Fruit fly (Drosophila melanogaster) Kc167 (cell line): ENCODE results near the gene Tsp97E.

Experiments
- Myc ChIP-seq: fragments of >200 bp; optimal IDR thresholded peaks from 2 replicates; lab custom pipeline; 2017; ENCODE audit warnings: missing external identifiers
- Sin3A ChIP-seq: fragments of >200 bp; optimal IDR thresholded peaks from 2 replicates; lab custom pipeline; 2018; ENCODE audit warnings: missing external identifiers
- h ChIP-seq: fragments of >200 bp; optimal IDR thresholded peaks from 3 replicates; lab custom pipeline; 2018; ENCODE audit warnings: missing external identifiers
- insv ChIP-seq: fragments of >200 bp; optimal IDR thresholded peaks from 3 replicates; lab custom pipeline; 2018; ENCODE audit warnings: missing external identifiers
- psq ChIP-seq: fragments of >200 bp; optimal IDR thresholded peaks from 2 replicates; lab custom pipeline; 2017; ENCODE audit warnings: missing external identifiers
- ttk ChIP-seq: sonication (Bioruptor generic); optimal IDR thresholded peaks from 2 replicates; lab custom pipeline; 2017; ENCODE audit warnings: missing external identifiers

The Tsp97E gene

DNA sequence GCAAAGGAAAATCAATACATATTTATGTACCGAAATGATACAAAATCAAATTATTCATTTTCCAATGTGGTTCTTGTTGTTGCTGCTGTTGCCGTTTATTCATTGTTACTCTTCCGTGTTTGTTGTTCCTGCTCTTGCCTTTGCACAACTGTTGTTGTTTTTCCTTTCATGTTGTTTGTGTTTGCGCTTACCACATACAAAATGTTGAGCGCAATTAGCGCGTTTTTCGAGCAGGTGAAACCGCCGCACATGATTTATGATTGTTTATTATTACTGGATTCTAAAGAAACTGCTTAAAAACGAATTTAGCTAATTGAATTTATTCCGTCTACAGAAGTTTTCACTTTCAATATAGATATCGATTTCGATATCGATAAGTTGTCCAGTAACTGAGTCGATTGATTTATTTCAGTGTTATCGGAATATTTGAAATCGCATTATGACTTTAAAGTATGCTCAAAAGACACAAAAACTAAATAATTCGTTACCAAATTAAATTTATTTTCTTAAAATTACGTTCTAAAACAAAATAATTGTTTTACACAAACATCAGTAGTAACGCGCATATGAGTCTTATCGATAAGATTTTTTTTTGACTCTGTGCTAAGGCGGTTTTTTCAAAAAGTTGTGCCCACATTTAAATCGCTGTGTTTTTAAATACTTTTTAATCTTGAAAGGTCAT, at the start of gene Tsp97E:
Tsp97E (minus strand) TSS at position 366 of the 682 bp plus-strand sequence.
- TF ChIP-seq h (lab: Kevin White, UChicago): no peak
- TF ChIP-seq Myc (lab: Kevin White, UChicago): no peak
- no peak for TF ChIP-seq Sin3A (lab: Kevin White, UChicago)
- TF ChIP-seq psq: no peak
- no peak for TF ChIP-seq insv (lab: Kevin White, UChicago)
- TF ChIP-seq ttk: no peak

DNA sequence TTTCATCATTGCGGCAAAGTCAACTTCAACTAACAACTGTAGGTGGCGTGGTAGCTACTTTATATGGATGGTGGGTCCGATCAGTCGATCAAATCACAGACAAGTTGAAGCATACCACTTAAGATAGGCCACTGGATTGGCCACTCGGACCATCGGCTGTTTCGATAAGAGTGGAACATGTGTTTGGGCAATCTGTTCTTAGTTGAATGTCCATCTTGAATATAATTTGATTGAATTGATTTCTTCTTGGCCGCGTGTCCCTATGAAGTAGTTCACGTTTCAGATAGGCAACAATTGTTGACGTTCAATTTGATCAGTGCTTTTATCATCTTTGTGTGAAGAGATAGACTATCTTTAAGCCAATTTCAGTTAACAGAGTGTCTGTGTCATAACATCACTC, 42.4 kb upstream of the Tsp97E start, which contains the start of gene CG6295:
CG6295 (minus strand) TSS at position 34 of the 400 bp plus-strand sequence.
- TF ChIP-seq ttk: no peak
- TF ChIP-seq Myc (lab: Kevin White, UChicago): no peak
- no peak for TF ChIP-seq Sin3A (lab: Kevin White, UChicago)
- TF ChIP-seq insv (lab: Kevin White, UChicago): no peak
- no peak for TF ChIP-seq psq

DNA sequence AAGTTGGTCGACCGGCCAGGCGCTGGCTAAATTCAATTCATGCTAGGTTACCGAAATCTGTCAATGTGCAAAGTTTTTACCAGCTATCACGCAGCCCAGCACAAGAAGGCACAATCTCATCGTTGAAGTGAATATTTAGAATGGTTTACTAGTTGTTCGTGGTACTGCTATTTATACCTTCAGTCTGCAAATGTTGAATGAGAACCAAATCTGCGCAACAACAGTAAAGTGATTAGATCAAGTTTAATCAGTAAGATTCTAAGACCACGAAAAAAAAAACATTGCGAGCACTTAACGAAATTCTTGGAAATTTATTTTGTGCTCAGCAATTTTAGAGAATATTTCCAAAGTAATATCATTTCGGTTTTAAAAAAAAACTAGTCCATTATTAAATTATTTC, 40.7 kb upstream of the Tsp97E start, which contains the start of gene CG6296:
CG6296 (minus strand) TSS at position 132 of the 400 bp plus-strand sequence.
- TF ChIP-seq Myc (lab: Kevin White, UChicago): no peak
- no peak for TF ChIP-seq ttk
- TF ChIP-seq h (lab: Kevin White, UChicago): no peak
- no peak for TF ChIP-seq Sin3A (lab: Kevin White, UChicago)
- TF ChIP-seq insv (lab: Kevin White, UChicago): no peak
- no peak for TF ChIP-seq psq

DNA sequence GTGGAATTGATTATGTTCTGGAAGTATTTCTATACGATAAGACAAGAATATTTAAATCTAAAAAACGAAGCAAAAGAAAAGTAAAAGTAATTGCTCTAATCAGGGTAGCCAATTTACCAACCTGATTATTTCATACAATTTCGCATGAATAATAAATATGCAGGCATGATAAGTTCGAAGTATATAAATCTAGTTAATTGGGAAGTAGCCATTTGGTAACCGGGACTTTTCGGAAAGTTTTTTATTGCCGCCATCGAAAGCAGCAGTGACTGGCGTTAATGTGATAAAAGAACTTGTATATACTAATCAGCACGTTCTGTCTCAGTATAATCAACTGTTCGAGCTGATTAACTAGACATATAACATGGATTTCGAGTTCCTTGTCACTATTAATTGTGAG, 38.2 kb upstream of the Tsp97E start:
- TF ChIP-seq ttk: no peak
- no peak for TF ChIP-seq psq
- TF ChIP-seq insv (lab: Kevin White, UChicago): no peak
- no peak for TF ChIP-seq Sin3A (lab: Kevin White, UChicago)

DNA sequence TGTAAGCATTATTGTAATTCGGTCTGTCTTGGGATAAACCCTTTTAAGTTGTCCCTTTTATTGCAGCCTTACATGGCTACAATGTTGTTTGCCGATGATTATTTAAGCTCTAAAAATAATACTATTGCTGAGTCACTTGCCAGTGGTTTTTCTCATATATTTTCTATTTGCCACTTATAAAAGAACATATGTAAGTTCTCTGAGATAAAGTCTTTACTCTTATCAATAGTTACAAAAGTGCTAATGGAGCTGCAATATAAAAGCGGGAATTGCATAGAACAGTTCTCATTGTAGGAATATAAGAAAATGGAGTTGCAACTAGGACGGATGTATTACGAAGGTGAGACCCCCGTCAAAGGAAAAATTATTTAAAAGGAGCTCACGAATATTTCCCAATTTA, 34.8 kb upstream of the Tsp97E start, which contains the start of gene CG31077:
CG31077 (plus strand) TSS at position 301 of the 400 bp plus-strand sequence.
- no peak for TF ChIP-seq psq
- no peak for TF ChIP-seq Sin3A (lab: Kevin White, UChicago)
- TF ChIP-seq ttk: no peak
- no peak for TF ChIP-seq h (lab: Kevin White, UChicago)
- TF ChIP-seq insv (lab: Kevin White, UChicago): no peak
- TF ChIP-seq Myc (lab: Kevin White, UChicago): no peak

DNA sequence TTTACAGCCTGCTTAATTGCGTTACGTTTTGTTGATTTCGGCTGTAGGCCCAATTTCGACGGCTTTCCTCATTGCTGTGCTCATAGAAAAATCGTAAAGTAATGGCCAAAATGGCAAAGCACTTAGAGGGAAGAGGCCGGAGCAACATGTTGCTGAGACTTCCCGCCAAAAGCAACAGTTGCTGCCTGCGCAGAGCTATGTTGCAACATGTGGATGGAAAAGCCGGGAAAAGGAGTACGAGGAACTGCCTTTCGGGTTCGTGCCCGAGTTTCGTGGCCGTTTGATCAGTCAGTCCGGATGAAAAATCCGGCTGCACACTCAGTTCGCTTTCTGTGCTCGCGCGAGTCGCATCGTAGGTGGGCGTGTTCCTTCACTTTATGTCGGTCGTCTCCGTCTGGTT, 32.0 kb upstream of the Tsp97E start, which contains the start of gene RYa-R:
RYa-R (plus strand) TSS at position 339 of the 400 bp plus-strand sequence.
- TF ChIP-seq ttk: no peak

DNA sequence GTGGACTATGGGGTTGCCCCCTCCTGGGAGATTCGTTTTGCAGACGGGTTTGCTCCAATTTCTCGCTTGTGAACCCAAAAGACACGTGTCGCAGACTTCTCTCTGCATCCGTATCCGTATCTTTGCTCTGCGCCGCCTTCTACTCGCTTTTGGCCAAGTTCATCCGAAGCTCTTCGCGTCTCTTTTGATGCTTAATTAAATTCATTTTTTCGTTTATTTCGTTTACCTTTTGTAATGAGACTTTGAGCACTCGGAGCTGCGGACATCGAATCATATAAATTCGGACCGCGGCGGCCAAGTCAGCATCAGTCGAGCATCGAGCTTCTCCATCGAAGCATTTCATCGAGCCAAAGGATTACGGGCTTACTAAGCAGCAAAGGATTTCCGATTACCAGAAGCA, 29.9 kb upstream of the Tsp97E start, which contains the start of gene TwdlC:
TwdlC (plus strand) TSS at position 301 of the 400 bp plus-strand sequence.
- no peak for TF ChIP-seq insv (lab: Kevin White, UChicago)
- no peak for TF ChIP-seq Sin3A (lab: Kevin White, UChicago)

DNA sequence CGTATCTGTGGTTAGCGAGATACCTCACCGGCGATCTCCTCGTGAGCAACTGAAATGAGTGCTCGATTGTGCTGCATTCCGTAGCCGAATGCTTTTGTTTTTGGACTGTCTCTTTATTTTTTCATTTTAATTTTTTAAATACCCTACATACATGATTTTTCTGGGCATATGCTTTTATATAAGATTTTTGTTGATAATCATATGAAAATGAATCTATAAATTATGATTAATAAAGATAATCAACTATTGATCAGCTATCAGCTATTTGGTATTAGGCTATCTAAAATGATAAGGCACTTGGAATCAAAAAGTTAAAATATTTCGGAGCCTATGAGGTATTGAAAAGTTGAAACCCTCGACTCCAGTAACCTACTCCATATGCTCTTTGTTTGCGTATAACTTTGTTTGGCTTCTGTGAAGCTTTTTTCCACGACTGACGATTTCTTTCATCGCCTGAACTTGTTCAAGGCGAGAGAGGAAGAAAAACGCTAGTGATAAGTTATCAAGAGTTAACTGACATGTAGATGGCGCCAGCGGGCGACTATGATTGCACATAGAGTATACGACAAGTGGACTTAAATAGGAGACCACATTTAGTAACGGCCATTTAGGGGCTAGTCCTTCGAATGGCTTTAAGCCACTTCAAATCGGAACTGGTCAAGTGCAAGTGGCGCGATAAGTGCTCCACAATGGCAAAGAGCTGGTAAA, 25.3 kb upstream of the Tsp97E start, which contains the start of gene CG31076:
CG31076 (minus strand) TSS at position 51 of the 708 bp plus-strand sequence.
- TF ChIP-seq h (lab: Kevin White, UChicago) (no peak), insv (lab: Kevin White, UChicago) (no peak), Sin3A (lab: Kevin White, UChicago) (no peak), psq (no peak), Myc (lab: Kevin White, UChicago) (no peak), ttk (no peak)

DNA sequence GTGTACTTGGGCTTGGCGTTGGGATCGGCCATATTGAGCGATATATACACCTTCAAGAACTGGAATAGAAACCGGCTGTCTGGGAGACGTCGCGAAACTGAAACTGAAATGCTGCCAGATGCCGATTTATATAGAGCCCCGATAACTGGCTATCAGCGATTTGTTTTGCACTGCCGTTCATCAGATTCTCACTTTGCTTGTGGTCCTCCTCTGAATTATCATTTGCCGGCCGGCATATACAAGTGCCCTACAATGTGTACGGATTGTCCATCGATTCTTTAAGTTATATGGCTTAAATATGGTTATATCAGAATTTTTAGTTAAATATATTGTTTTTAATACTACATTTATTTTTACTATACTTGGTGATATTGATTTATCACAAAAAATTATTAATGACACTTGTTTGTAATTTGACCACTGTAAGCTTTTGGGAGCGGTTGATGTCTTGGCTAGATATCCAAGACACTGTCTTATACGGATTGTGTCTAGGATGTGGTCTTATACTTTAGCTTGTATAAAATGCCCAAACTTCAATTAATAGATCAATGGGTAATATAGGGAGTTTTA, 23.9 kb upstream of the Tsp97E start, which contains the start of gene CG31075:
CG31075 (minus strand) TSS at position 106 of the 570 bp plus-strand sequence.
- no peak for TF ChIP-seq h (lab: Kevin White, UChicago)
- peak; percentile 54 for TF ChIP-seq psq
- no peak for TF ChIP-seq Myc (lab: Kevin White, UChicago)
- no peak for TF ChIP-seq insv (lab: Kevin White, UChicago)

DNA sequence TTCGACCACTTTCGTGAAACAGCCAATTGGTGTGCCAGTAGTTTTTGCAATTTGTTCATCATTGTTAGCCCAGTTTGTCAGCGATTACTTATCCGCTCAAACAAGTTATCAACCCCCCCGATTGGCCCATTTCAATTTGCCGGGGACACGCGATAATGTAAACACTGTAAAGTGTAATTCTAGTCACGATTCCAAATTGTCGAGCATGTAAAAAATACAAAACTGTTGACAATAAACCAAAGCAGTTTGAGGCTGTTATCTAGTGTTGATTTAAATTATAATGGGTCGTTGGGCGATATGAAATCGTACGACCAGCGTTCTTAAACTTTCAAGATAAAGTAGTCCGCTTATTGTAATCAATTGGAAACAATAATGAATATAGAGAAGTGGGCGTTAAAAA, 22.8 kb upstream of the Tsp97E start:
- TF ChIP-seq psq (no peak), Myc (lab: Kevin White, UChicago) (no peak)

DNA sequence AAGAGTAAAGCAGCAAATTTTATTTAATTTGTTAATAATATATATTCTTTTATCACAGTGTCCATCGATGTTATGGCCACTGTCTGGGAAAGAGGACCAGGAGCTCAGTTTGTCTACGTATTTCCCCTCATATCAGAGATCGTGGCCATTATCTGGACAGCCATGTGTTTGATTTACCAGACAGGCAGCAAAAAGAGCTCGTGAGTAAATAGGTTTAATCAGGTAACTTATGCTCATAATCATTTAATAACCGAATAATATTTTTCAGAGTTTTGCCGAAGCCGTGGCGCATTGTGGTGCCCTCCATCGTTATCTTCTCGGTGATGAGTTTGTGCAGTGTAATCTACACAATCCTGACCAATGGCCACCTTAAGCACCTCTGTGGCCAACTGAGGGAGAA, 19.8 kb upstream of the Tsp97E start:
- TF ChIP-seq insv (lab: Kevin White, UChicago): no peak
- no peak for TF ChIP-seq psq
- no peak for TF ChIP-seq Sin3A (lab: Kevin White, UChicago)
- TF ChIP-seq Myc (lab: Kevin White, UChicago): no peak
- TF ChIP-seq h (lab: Kevin White, UChicago): no peak
- TF ChIP-seq ttk: no peak

DNA sequence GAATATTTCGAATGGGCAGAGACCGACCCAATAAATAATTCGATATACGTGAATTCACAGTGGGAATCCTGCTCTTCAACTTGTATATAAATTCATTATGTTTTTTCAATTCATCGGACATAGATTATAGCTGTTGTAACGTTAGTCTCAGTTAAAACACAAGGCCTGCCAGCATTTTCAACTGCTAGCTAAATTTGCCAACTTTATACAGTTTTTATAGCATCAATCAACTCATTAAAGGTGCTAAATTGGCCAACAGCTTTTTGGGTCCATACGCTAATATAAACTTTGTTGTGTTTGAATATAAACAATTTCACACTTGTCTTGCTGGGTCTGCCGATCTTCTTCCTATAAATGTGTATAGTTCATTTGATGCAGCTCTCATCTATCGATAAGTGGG, 17.5 kb upstream of the Tsp97E start:
- TF ChIP-seq Sin3A (lab: Kevin White, UChicago) (no peak), h (lab: Kevin White, UChicago) (no peak), psq (no peak), Myc (lab: Kevin White, UChicago) (no peak)
